Fruit fly (Drosophila melanogaster) whole organism, pupa: ENCODE measurements around the gene CG44437.

Experiments
- CG10348 ChIP-seq: fragments of 200-800 bp; sonication (Bioruptor generic); IDR thresholded peaks from 2 replicates; pipeline ENCODE4 v1.3.6; 2022; ENCODE audit warnings: missing biosample characterization, missing genetic modification characterization
- CG12605 ChIP-seq: fragments of 200-800 bp; sonication (Bioruptor generic); IDR thresholded peaks from 2 replicates; pipeline ENCODE4 v1.3.6; 2022; ENCODE audit warnings: missing biosample characterization, missing genetic modification characterization
- CG13204 ChIP-seq: fragments of 200-800 bp; sonication (Bioruptor generic); optimal IDR thresholded peaks from 2 replicates; lab custom pipeline; 2018; ENCODE audit warnings: missing biosample characterization, mild to moderate bottlenecking, missing genetic modification characterization, moderate library complexity
- CG14655 ChIP-seq: fragments of 200-800 bp; sonication (Bioruptor generic); optimal IDR thresholded peaks from 3 replicates; lab custom pipeline; 2017; ENCODE audit warnings: mild to moderate bottlenecking, missing biosample characterization, missing genetic modification reagents, missing genetic modification characterization
- CG15710 ChIP-seq: fragments of 200-800 bp; sonication (Bioruptor generic); optimal IDR thresholded peaks from 2 replicates; lab custom pipeline; 2018; ENCODE audit warnings: missing biosample characterization, mild to moderate bottlenecking, missing genetic modification characterization, moderate library complexity
- CG17806 ChIP-seq: fragments of 200-800 bp; sonication (Bioruptor generic); optimal IDR thresholded peaks from 2 replicates; lab custom pipeline; 2018; ENCODE audit warnings: missing biosample characterization, mild to moderate bottlenecking, missing genetic modification characterization, moderate library complexity
- CG32121 ChIP-seq: fragments of 200-800 bp; sonication (Bioruptor generic); IDR thresholded peaks from 2 replicates; pipeline ENCODE4 v1.3.6; 2022; ENCODE audit warnings: missing biosample characterization, missing genetic modification characterization
- CG34367 ChIP-seq: fragments of 200-800 bp; sonication (Bioruptor generic); optimal IDR thresholded peaks from 2 replicates; lab custom pipeline; 2018; ENCODE audit warnings: missing biosample characterization, mild to moderate bottlenecking, missing genetic modification characterization
- CG4496 ChIP-seq: fragments of 200-800 bp; sonication (Bioruptor generic); IDR thresholded peaks from 3 replicates; pipeline ENCODE4 v1.3.6; 2022; ENCODE audit warnings: missing biosample characterization, missing genetic modification characterization
- CG8159 ChIP-seq: fragments of 200-800 bp; sonication (Bioruptor generic); optimal IDR thresholded peaks from 3 replicates; lab custom pipeline; 2018; ENCODE audit warnings: missing biosample characterization, mild to moderate bottlenecking, missing genetic modification characterization, moderate library complexity
- CG8301 ChIP-seq: fragments of 200-800 bp; sonication (Bioruptor generic); optimal IDR thresholded peaks from 2 replicates; lab custom pipeline; 2018; ENCODE audit warnings: missing biosample characterization, mild to moderate bottlenecking, missing genetic modification characterization
- CG9948 ChIP-seq: fragments of 200-800 bp; sonication (Bioruptor generic); optimal IDR thresholded peaks from 2 replicates; lab custom pipeline; 2018; ENCODE audit warnings: missing biosample characterization, mild to moderate bottlenecking, missing genetic modification characterization, moderate library complexity
- D1 ChIP-seq: fragments of 200-800 bp; sonication (Bioruptor generic); optimal IDR thresholded peaks from 2 replicates; lab custom pipeline; 2018; ENCODE audit warnings: missing biosample characterization, mild to moderate bottlenecking, missing genetic modification characterization, moderate library complexity
- EcR ChIP-seq: fragments of 200-800 bp; sonication (Bioruptor generic); optimal IDR thresholded peaks from 3 replicates; lab custom pipeline; 2019; ENCODE audit warnings: missing biosample characterization, missing genetic modification characterization, mild to moderate bottlenecking, moderate library complexity, missing genetic modification reagents
- Ets98B ChIP-seq: fragments of 200-800 bp; sonication (Bioruptor generic); IDR thresholded peaks from 2 replicates; pipeline ENCODE4 v1.3.6; 2022; ENCODE audit warnings: missing biosample characterization, missing genetic modification characterization
- Pif1A ChIP-seq: fragments of 200-800 bp; sonication (Bioruptor generic); optimal IDR thresholded peaks from 3 replicates; lab custom pipeline; 2016; ENCODE audit warnings: missing biosample characterization, missing genetic modification characterization
- Pif1B ChIP-seq: fragments of 200-800 bp; sonication (Bioruptor generic); optimal IDR thresholded peaks from 3 replicates; lab custom pipeline; 2016; ENCODE audit warnings: missing biosample characterization, missing genetic modification characterization
- Snoo ChIP-seq: fragments of 200-800 bp; sonication (Bioruptor generic); optimal IDR thresholded peaks from 3 replicates; lab custom pipeline; 2017; ENCODE audit warnings: missing biosample characterization, mild to moderate bottlenecking, missing genetic modification characterization, inconsistent platforms
- fd96Ca ChIP-seq: fragments of 200-800 bp; sonication (Bioruptor generic); IDR thresholded peaks from 3 replicates; pipeline ENCODE4 v1.3.6; 2022; ENCODE audit warnings: missing biosample characterization, missing genetic modification characterization
- gl ChIP-seq: fragments of 200-800 bp; sonication (Bioruptor generic); optimal IDR thresholded peaks from 2 replicates; lab custom pipeline; 2018; ENCODE audit warnings: missing biosample characterization, mild to moderate bottlenecking, missing genetic modification characterization
- rn ChIP-seq: fragments of 200-800 bp; sonication (Bioruptor generic); IDR thresholded peaks from 2 replicates; pipeline ENCODE4 v1.3.6; 2022; ENCODE audit warnings: missing biosample characterization, missing genetic modification characterization

CG44437 gene

DNA sequence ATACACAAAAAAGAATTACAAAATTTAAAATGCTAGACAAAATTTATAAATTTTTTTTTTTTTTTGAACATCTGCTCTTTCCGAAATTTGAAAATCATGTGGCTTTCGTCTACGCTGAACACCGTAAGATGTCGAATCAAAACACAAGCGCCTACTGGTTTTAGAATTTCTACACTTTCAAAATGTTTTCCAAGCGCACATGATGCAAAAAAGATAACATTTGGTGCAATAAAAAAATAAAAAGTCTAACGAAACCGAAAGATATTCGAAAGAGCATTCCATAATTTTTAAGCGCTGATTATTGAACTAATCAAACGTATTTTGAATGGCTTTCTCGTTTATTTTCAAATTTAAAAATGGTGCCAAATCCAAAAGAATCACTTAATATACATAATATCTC is at the start of gene CG44437:
Gene CG44437, minus strand, starts transcription at position 101 of the 400 bp plus-strand sequence.
- TF ChIP-seq CG32121 (GFP tag; lab: Robert Waterston, UW) (no peak), CG9948 (tag; lab: Kevin White, UChicago) (no peak), gl (tag; lab: Kevin White, UChicago) (no peak), D1 (tag; lab: Kevin White, UChicago) (no peak)

DNA sequence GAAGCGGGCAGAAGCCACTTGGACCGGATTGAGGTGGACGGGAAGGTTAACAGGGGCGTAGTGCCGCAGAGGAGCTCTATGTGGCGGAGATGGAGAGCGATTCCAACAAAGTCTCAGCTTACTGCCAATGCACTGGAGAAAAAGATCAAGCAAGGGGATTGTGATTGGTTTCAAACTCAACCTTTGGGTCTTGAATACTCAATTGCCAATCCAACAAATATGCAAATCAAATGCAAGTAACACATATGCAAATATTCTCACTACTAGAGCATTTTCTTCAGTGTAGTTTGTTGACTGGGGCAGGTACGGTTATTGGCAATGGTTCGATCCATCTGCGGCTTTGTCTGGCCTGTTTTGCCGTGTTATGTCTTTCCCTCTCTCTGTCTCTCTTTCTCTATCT is 49.2 kb upstream of the CG44437 start:
- peak; percentile 70 for TF ChIP-seq EcR (GFP tag; lab: Kevin White, UChicago)
- TF ChIP-seq CG8159 (tag; lab: Kevin White, UChicago) = peak; percentile 92
- TF ChIP-seq gl (tag; lab: Kevin White, UChicago) = peak; percentile 93
- TF ChIP-seq CG9948 (tag; lab: Kevin White, UChicago) = peak; percentile 93
- TF ChIP-seq Pif1B = peak; percentile 92
- TF ChIP-seq CG4496 (GFP tag; lab: Robert Waterston, UW) = peak; percentile 97
- peak; percentile 95 for TF ChIP-seq CG8301 (tag; lab: Kevin White, UChicago)
- peak; percentile 78 for TF ChIP-seq rn (GFP tag; lab: Robert Waterston, UW)
- TF ChIP-seq Pif1A (GFP tag; lab: Kevin White, UChicago) = peak; percentile 93
- peak; percentile 57 for TF ChIP-seq CG10348 (GFP tag; lab: Robert Waterston, UW)
- peak; percentile 96 for TF ChIP-seq fd96Ca (GFP tag; lab: Robert Waterston, UW)
- TF ChIP-seq CG14655 = peak; percentile 95
- peak; percentile 93 for TF ChIP-seq CG32121 (GFP tag; lab: Robert Waterston, UW)
- peak; percentile 95 for TF ChIP-seq Ets98B (GFP tag; lab: Robert Waterston, UW)
- TF ChIP-seq D1 (tag; lab: Kevin White, UChicago) = peak; percentile 81
- TF ChIP-seq CG13204 (GFP tag; lab: Kevin White, UChicago) = peak; percentile 88
- peak; percentile 90 for TF ChIP-seq Snoo (tag; lab: Kevin White, UChicago)
- TF ChIP-seq CG17806 (tag; lab: Kevin White, UChicago) = peak; percentile 94
- TF ChIP-seq CG34367 = peak; percentile 95
- peak; percentile 94 for TF ChIP-seq CG15710
- peak; percentile 92 for TF ChIP-seq CG12605

DNA sequence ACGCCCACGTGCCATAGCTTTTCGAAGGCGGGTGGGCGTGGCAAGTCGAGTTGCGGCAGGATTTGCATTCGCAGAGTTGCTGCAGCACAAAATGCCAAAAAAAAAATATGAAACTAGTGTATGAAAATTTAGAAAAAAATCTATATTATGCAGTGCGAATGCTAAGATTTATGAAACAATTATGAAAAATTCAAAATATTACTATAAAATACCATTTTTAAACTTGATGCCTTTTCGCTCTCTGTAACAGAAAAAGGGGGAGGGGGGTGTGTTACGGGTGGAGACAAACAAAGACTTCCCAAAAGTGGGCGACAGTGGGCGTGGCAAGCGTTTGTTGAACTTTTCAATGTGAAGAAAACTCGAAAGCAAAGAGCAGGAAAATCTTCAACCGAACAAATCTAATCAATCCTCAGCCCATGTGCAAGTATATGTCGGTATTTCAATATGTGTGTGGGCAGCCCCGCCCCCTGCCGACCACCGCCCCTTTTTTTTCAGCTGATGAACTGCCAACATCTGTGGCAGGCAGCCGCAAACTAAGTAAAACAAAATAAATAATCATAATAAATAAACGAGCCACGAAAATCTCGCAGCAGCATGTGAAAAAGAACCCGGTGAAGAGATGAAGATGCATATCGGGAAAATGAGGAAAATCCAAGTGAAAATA is 47.8 kb upstream of the CG44437 start:
- TF ChIP-seq Ets98B (GFP tag; lab: Robert Waterston, UW) (peak; percentile 45; the same call in 1 of the 2 replicates), CG32121 (GFP tag; lab: Robert Waterston, UW) (0 out of 2 replicates have a peak, but pooled peaks have one; percentile 44), CG14655 (no peak)

dm6 chrX:13248515-13248914 is 46.5 kb upstream of the CG44437 start:
- no peak for TF ChIP-seq CG34367
- TF ChIP-seq CG9948 (tag; lab: Kevin White, UChicago) = no peak
- no peak for TF ChIP-seq Ets98B (GFP tag; lab: Robert Waterston, UW)
- no peak for TF ChIP-seq EcR (GFP tag; lab: Kevin White, UChicago)
- no peak for TF ChIP-seq CG8301 (tag; lab: Kevin White, UChicago)
- TF ChIP-seq Snoo (tag; lab: Kevin White, UChicago) = no peak
- TF ChIP-seq D1 (tag; lab: Kevin White, UChicago) = no peak
- TF ChIP-seq gl (tag; lab: Kevin White, UChicago) = no peak
- no peak for TF ChIP-seq fd96Ca (GFP tag; lab: Robert Waterston, UW)
- no peak for TF ChIP-seq rn (GFP tag; lab: Robert Waterston, UW)
- TF ChIP-seq Pif1A (GFP tag; lab: Kevin White, UChicago) = no peak
- TF ChIP-seq Pif1B = no peak
- TF ChIP-seq CG15710 = no peak
- no peak for TF ChIP-seq CG14655
- no peak for TF ChIP-seq CG4496 (GFP tag; lab: Robert Waterston, UW)
- no peak for TF ChIP-seq CG8159 (tag; lab: Kevin White, UChicago)
- no peak for TF ChIP-seq CG12605
- no peak for TF ChIP-seq CG32121 (GFP tag; lab: Robert Waterston, UW)
- TF ChIP-seq CG13204 (GFP tag; lab: Kevin White, UChicago) = no peak
- TF ChIP-seq, all 21 proteins: peak for 0

dm6 chrX:13247789-13248188 is 45.7 kb upstream of the CG44437 start:
- no peak for TF ChIP-seq CG12605
- no peak for TF ChIP-seq CG15710
- no peak for TF ChIP-seq Pif1A (GFP tag; lab: Kevin White, UChicago)
- TF ChIP-seq rn (GFP tag; lab: Robert Waterston, UW) = no peak
- no peak for TF ChIP-seq CG32121 (GFP tag; lab: Robert Waterston, UW)
- TF ChIP-seq CG4496 (GFP tag; lab: Robert Waterston, UW) = no peak
- no peak for TF ChIP-seq D1 (tag; lab: Kevin White, UChicago)
- TF ChIP-seq CG13204 (GFP tag; lab: Kevin White, UChicago) = no peak
- TF ChIP-seq CG14655 = no peak
- TF ChIP-seq gl (tag; lab: Kevin White, UChicago) = no peak
- no peak for TF ChIP-seq Ets98B (GFP tag; lab: Robert Waterston, UW)
- TF ChIP-seq, all 21 proteins: peak for 0

- TF ChIP-seq Ets98B (GFP tag; lab: Robert Waterston, UW) (peak; percentile 62), CG10348 (GFP tag; lab: Robert Waterston, UW) (no peak), Snoo (tag; lab: Kevin White, UChicago) (peak; percentile 52), CG9948 (tag; lab: Kevin White, UChicago) (peak; percentile 66), D1 (tag; lab: Kevin White, UChicago) (no peak), CG14655 (peak; percentile 77), CG8301 (tag; lab: Kevin White, UChicago) (peak; percentile 38), fd96Ca (GFP tag; lab: Robert Waterston, UW) (peak; percentile 71), CG4496 (GFP tag; lab: Robert Waterston, UW) (peak; percentile 71; the same call in 2 of the 3 replicates), CG34367 (peak; percentile 56), EcR (GFP tag; lab: Kevin White, UChicago) (no peak), CG15710 (peak; percentile 66), CG32121 (GFP tag; lab: Robert Waterston, UW) (0 out of 2 replicates have a peak, but pooled peaks have one; percentile 14), CG13204 (GFP tag; lab: Kevin White, UChicago) (no peak), CG17806 (tag; lab: Kevin White, UChicago) (peak; percentile 66), gl (tag; lab: Kevin White, UChicago) (no peak), Pif1B (peak; percentile 83), rn (GFP tag; lab: Robert Waterston, UW) (0 out of 2 replicates have a peak, but pooled peaks have one; percentile 26), Pif1A (GFP tag; lab: Kevin White, UChicago) (peak; percentile 69), CG8159 (tag; lab: Kevin White, UChicago) (peak; percentile 73), CG12605 (peak; percentile 70)
Observed at dm6 chrX:13245767-13246166, 43.7 kb upstream of the CG44437 start.
